Worm (Caenorhabditis elegans): ENCODE results near the gene catp-8.

catp-8 gene

DNA sequence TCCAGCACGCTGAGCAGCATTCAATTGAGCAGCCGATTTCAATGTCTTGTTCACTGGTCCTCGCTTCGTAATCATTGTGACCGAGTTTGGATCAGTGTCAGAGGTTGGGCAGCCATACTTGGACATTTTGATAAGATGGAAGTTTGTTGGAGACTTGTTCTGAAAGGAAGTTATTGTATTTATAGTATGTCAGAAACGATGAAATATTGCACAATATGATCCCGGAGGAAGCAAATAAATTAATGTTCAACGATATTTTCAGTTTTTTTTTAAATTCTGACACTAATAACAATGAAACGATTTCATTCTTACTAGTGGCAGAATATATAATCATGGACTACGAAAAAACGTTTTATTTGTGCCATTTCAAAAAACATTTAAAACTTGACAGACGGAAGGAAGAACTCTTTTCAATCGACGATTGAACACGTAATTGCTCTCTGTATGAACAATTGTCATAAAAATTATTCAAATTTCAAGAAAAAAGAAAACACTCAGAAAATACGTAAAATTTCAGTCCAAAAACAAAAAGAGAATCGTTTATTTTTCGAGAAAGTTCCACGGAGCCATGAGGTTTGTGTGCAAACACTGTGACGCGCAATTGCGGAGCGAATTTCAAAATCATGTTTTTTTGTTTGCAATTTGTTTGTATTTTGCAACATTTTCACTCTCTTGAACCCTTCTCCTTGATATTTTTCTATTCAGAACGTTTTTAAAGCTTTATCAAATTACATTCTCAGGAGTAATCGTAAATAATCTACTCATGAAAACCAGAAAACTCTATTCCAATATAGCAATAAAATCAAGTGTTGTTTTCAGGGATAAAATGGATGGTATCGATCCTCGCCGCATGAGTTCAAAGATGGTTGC lies 1.2 kb upstream of the catp-8 start, which contains the start of the genes mbf-1 and nse-4 (continued):
- TF ChIP-seq madf-8 (GFP tag; conservative IDR thresholded peaks at IDR 0.05) (no peak), hlh-26 (GFP tag; conservative IDR thresholded peaks at IDR 0.05) (no peak), fkh-3 (tag; optimal IDR thresholded peaks at IDR 0.05) (no peak), Y67H2A.10 (GFP tag; conservative IDR thresholded peaks at IDR 0.05) (no peak), Y79H2A.3 (GFP tag; conservative IDR thresholded peaks at IDR 0.05) (no peak), somi-1 (GFP tag; optimal IDR thresholded peaks at IDR 0.05) (no peak), K12H6.12 (tag; optimal IDR thresholded peaks at IDR 0.05) (no peak), akir-1 (GFP tag; optimal IDR thresholded peaks at IDR 0.05) (no peak), T07F8.4 (tag; optimal IDR thresholded peaks at IDR 0.05) (no peak), sptf-2 (GFP tag; optimal IDR thresholded peaks at IDR 0.05) (no peak), nhr-90 (tag; optimal IDR thresholded peaks at IDR 0.05) (no peak), egl-18 (GFP tag; IDR thresholded peaks at IDR 0.05) (no peak), aptf-2 (GFP tag; conservative IDR thresholded peaks at IDR 0.05) (no peak), F49E8.2 (tag; optimal IDR thresholded peaks at IDR 0.05; ENCODE audit: insufficient read depth) (peak; percentile 23), lsy-27 (tag; optimal IDR thresholded peaks at IDR 0.05; ENCODE audit: borderline replicate concordance, insufficient read depth) (no peak), K11D2.4 (GFP tag; IDR thresholded peaks at IDR 0.05) (no peak), Y53F4B.3 (GFP tag; IDR thresholded peaks at IDR 0.05) (no peak), him-1 (tag; optimal IDR thresholded peaks at IDR 0.05) (no peak), lsl-1 (GFP tag; optimal IDR thresholded peaks at IDR 0.05) (peak; percentile 39), bed-1 (GFP tag; IDR thresholded peaks at IDR 0.05) (no peak), nhr-27 (tag; optimal IDR thresholded peaks at IDR 0.05) (no peak), ceh-40 (GFP tag; IDR thresholded peaks at IDR 0.05) (no peak), rcor-1 (GFP tag; IDR thresholded peaks at IDR 0.05) (no peak), mes-4 (tag; optimal IDR thresholded peaks at IDR 0.05) (no peak), repo-1 (tag; optimal IDR thresholded peaks at IDR 0.05) (no peak), rec-8 (tag; optimal IDR thresholded peaks at IDR 0.05) (no peak), F39B2.1 (GFP tag; IDR thresholded peaks at IDR 0.05) (no peak), tbx-9 (tag; optimal IDR thresholded peaks at IDR 0.05; ENCODE audit: borderline replicate concordance) (no peak), madf-6 (GFP tag; IDR thresholded peaks at IDR 0.05) (0 out of 2 replicates have a peak, but pooled peaks have one; percentile 33), ekl-4 (GFP tag; IDR thresholded peaks at IDR 0.05) (0 out of 2 replicates have a peak, but pooled peaks have one; percentile 34), ztf-6 (GFP tag; IDR thresholded peaks at IDR 0.05) (no peak), snpc-3.4 (tag; optimal IDR thresholded peaks at IDR 0.05) (no peak), cebp-1 (GFP tag; IDR thresholded peaks at IDR 0.05) (peak; percentile 32; the same call in 1 of the 2 replicates), cebp-1 (tag; optimal IDR thresholded peaks at IDR 0.05) (peak; percentile 79), attf-5 (GFP tag; optimal IDR thresholded peaks at IDR 0.05) (peak; percentile 43), F52B5.7 (tag; optimal IDR thresholded peaks at IDR 0.05) (no peak), D2030.7 (GFP tag; IDR thresholded peaks at IDR 0.05) (peak; percentile 47), F22D6.2 (tag; optimal IDR thresholded peaks at IDR 0.05) (no peak), snpc-1.1 (tag; optimal IDR thresholded peaks at IDR 0.05; ENCODE audit: insufficient read depth) (no peak), dox-1 (GFP tag; IDR thresholded peaks at IDR 0.05) (no peak), nhr-179 (tag; optimal IDR thresholded peaks at IDR 0.05) (no peak), lin-40 (tag; optimal IDR thresholded peaks at IDR 0.05) (peak; percentile 59)

Data from whole organism, young adult.